Worm (Caenorhabditis elegans): ENCODE measurements around the gene dnj-23.

- TF ChIP-seq cog-1 (tag; optimal IDR thresholded peaks at IDR 0.05) (no peak), flt-1 (GFP tag; IDR thresholded peaks at IDR 0.05) (no peak), ref-1 (GFP tag; conservative IDR thresholded peaks at IDR 0.05) (no peak), T22C8.4 (GFP tag; IDR thresholded peaks at IDR 0.05) (no peak), klf-2 (GFP tag; conservative IDR thresholded peaks at IDR 0.05) (no peak), ztf-23 (GFP tag; IDR thresholded peaks at IDR 0.05) (no peak), tab-1 (GFP tag; IDR thresholded peaks at IDR 0.05) (no peak)
These were observed 30.0 kb downstream of the dnj-23 start for ce11 chrII:9078351-9078750.

All from whole organism, midembryonic.